Worm (Caenorhabditis elegans): Measurements from ENCODE around the gene F26G1.15.

The F26G1.15 gene

ce11 chrII:4747697-4748096 is 42.4 kb upstream of the F26G1.15 start:
- TF ChIP-seq skn-1 (tag; optimal IDR thresholded peaks at IDR 0.05) (no peak), nhr-76 (tag; optimal IDR thresholded peaks at IDR 0.05) (no peak), elt-1 (tag; optimal IDR thresholded peaks at IDR 0.05) (no peak), nhr-25 (tag; optimal IDR thresholded peaks at IDR 0.05) (peak; percentile 66), lin-15B (tag; optimal IDR thresholded peaks at IDR 0.05) (no peak), daf-12 (tag; optimal IDR thresholded peaks at IDR 0.05) (no peak), tbx-2 (tag; optimal IDR thresholded peaks at IDR 0.05) (no peak), ama-1 (optimal IDR thresholded peaks at IDR 0.05) (peak; percentile 23), mdl-1 (tag; optimal IDR thresholded peaks at IDR 0.05) (no peak), jun-1 (tag; optimal IDR thresholded peaks at IDR 0.05) (no peak), fkh-2 (tag; optimal IDR thresholded peaks at IDR 0.05) (no peak), nhr-43 (tag; optimal IDR thresholded peaks at IDR 0.05; ENCODE audit: poor library complexity, severe bottlenecking) (peak; percentile 12), nhr-67 (tag; optimal IDR thresholded peaks at IDR 0.05) (no peak), aly-2 (tag; optimal IDR thresholded peaks at IDR 0.05) (no peak), nfya-1 (tag; optimal IDR thresholded peaks at IDR 0.05; ENCODE audit: insufficient read depth) (no peak), pha-4 (tag; optimal IDR thresholded peaks at IDR 0.05) (no peak), pqm-1 (tag; optimal IDR thresholded peaks at IDR 0.05) (no peak), hmg-11 (tag; optimal IDR thresholded peaks at IDR 0.05) (no peak)

ce11 chrII:4748374-4748773 is 41.7 kb upstream of the F26G1.15 start:
- TF ChIP-seq lsy-12 (tag; optimal IDR thresholded peaks at IDR 0.05) (peak; percentile 54), nhr-25 (tag; optimal IDR thresholded peaks at IDR 0.05) (peak; percentile 68), pha-4 (tag; optimal IDR thresholded peaks at IDR 0.05) (no peak), nhr-23 (tag; optimal IDR thresholded peaks at IDR 0.05) (no peak), nhr-237 (tag; optimal IDR thresholded peaks at IDR 0.05) (no peak), elt-1 (tag; optimal IDR thresholded peaks at IDR 0.05) (no peak), nhr-67 (tag; optimal IDR thresholded peaks at IDR 0.05) (no peak), nhr-43 (tag; optimal IDR thresholded peaks at IDR 0.05; ENCODE audit: poor library complexity, severe bottlenecking) (peak; percentile 57), ztf-4 (tag; optimal IDR thresholded peaks at IDR 0.05) (peak; percentile 6), nhr-12 (tag; optimal IDR thresholded peaks at IDR 0.05) (no peak)

ce11 chrII:4749581-4749980 is 40.5 kb upstream of the F26G1.15 start, which contains the start of gene F41C3.2:
F41C3.2 (plus strand) TSS chrII:4749968.
- no peak for TF ChIP-seq snpc-4 (tag; optimal IDR thresholded peaks at IDR 0.05)
- TF ChIP-seq elt-3 (tag; optimal IDR thresholded peaks at IDR 0.05): peak in 1 of 3 experiments; percentile 2
- peak; percentile 46 for TF ChIP-seq nhr-25 (tag; optimal IDR thresholded peaks at IDR 0.05)
- no peak for TF ChIP-seq ceh-9 (tag; optimal IDR thresholded peaks at IDR 0.05)
- no peak for TF ChIP-seq ZK546.5 (tag; optimal IDR thresholded peaks at IDR 0.05)
- no peak for TF ChIP-seq eor-1 (tag; optimal IDR thresholded peaks at IDR 0.05)
- TF ChIP-seq fkh-2 (tag; optimal IDR thresholded peaks at IDR 0.05): no peak

ce11 chrII:4752257-4752728 is 37.8 kb upstream of the F26G1.15 start, which contains the start of gene F41C3.1:
F41C3.1 (plus strand) TSS chrII:4752307.
- no peak for TF ChIP-seq nhr-25 (tag; optimal IDR thresholded peaks at IDR 0.05)

- no peak for TF ChIP-seq pha-4 (tag; optimal IDR thresholded peaks at IDR 0.05)
- no peak for TF ChIP-seq lin-15B (tag; optimal IDR thresholded peaks at IDR 0.05)
- TF ChIP-seq aly-2 (tag; optimal IDR thresholded peaks at IDR 0.05): no peak
- TF ChIP-seq fos-1 (tag; optimal IDR thresholded peaks at IDR 0.05): no peak
- TF ChIP-seq elt-3 (tag; optimal IDR thresholded peaks at IDR 0.05): no peak
- no peak for TF ChIP-seq nhr-77 (tag; optimal IDR thresholded peaks at IDR 0.05)
- no peak for TF ChIP-seq nhr-237 (tag; optimal IDR thresholded peaks at IDR 0.05)
- no peak for TF ChIP-seq skn-1 (tag; optimal IDR thresholded peaks at IDR 0.05)
- TF ChIP-seq lin-39 (tag; optimal IDR thresholded peaks at IDR 0.05): no peak
- TF ChIP-seq nhr-25 (tag; optimal IDR thresholded peaks at IDR 0.05): no peak
- TF ChIP-seq fkh-2 (tag; optimal IDR thresholded peaks at IDR 0.05): no peak
- no peak for TF ChIP-seq nhr-76 (tag; optimal IDR thresholded peaks at IDR 0.05)
- no peak for TF ChIP-seq ceh-9 (tag; optimal IDR thresholded peaks at IDR 0.05)
- no peak for TF ChIP-seq pqm-1 (tag; optimal IDR thresholded peaks at IDR 0.05)
- TF ChIP-seq ama-1 (optimal IDR thresholded peaks at IDR 0.05): no peak
Measured at ce11 chrII:4753133-4753532, 37.0 kb upstream of the F26G1.15 start, which contains the start of gene C27D9.1. C27D9.1 (plus strand) TSS chrII:4753413.

- TF ChIP-seq ztf-11 (tag; optimal IDR thresholded peaks at IDR 0.05) (no peak), nhr-76 (tag; optimal IDR thresholded peaks at IDR 0.05) (no peak), mml-1 (tag; optimal IDR thresholded peaks at IDR 0.05) (no peak), skn-1 (tag; optimal IDR thresholded peaks at IDR 0.05) (no peak), ZK546.5 (tag; optimal IDR thresholded peaks at IDR 0.05) (no peak), elt-2 (tag; optimal IDR thresholded peaks at IDR 0.05) (no peak), nhr-25 (tag; optimal IDR thresholded peaks at IDR 0.05) (no peak), daf-12 (tag; optimal IDR thresholded peaks at IDR 0.05) (no peak), nhr-237 (tag; optimal IDR thresholded peaks at IDR 0.05) (no peak), nhr-23 (tag; optimal IDR thresholded peaks at IDR 0.05) (no peak), pqm-1 (tag; optimal IDR thresholded peaks at IDR 0.05) (no peak), zag-1 (tag; optimal IDR thresholded peaks at IDR 0.05) (no peak), tbx-2 (tag; optimal IDR thresholded peaks at IDR 0.05) (no peak)
Measured at ce11 chrII:4755654-4756053, 34.4 kb upstream of the F26G1.15 start.
